Worm (Caenorhabditis elegans) whole organism, L4/young adult: ENCODE measurements around the gene F41E7.6.

ENCODE experiments used
- W03F9.2 ChIP-seq: fragments of 150-350 bp; optimal IDR thresholded peaks from 2 replicates; lab custom pipeline; 2014; ENCODE audit warnings: missing biosample characterization, missing genetic modification characterization
- dao-5 ChIP-seq: sonication (generic microtip); optimal IDR thresholded peaks from 2 replicates; lab custom pipeline; 2016; ENCODE audit warnings: missing genotype, missing genetic modification characterization, moderate library complexity, missing compliant biosample characterization

ce11 chrX:10332035-10332614, 21.9 kb upstream of the F41E7.6 start:
- no peak for TF ChIP-seq dao-5 (tag; lab: Kevin White, UChicago)
- TF ChIP-seq W03F9.2: no peak
